Worm (Caenorhabditis elegans) whole organism, L2 larva: ENCODE results near the gene rpl-3.
"Not testable (repeated sequence)": the region's sequence is repeated elsewhere in the genome, so short reads cannot be mapped to it uniquely, and the experiment has no call there.

Source experiments
- ceh-82 ChIP-seq: fragments of 150-350 bp; optimal IDR thresholded peaks from 2 replicates; lab custom pipeline; 2014; ENCODE audit warnings: missing biosample characterization, missing genetic modification characterization
- elt-3 ChIP-seq: sonication (generic microtip); optimal IDR thresholded peaks from 2 replicates; lab custom pipeline; 2017; ENCODE audit warnings: missing biosample characterization, missing genetic modification characterization
- lin-13 ChIP-seq: fragments of 150-350 bp; optimal IDR thresholded peaks from 2 replicates; lab custom pipeline; 2014; ENCODE audit warnings: missing biosample characterization, missing genetic modification reagents, missing genetic modification characterization
- mbf-1 ChIP-seq: sonication (generic microtip); optimal IDR thresholded peaks from 2 replicates; lab custom pipeline; 2017; ENCODE audit warnings: missing biosample characterization, missing genetic modification characterization
- nhr-23 ChIP-seq: fragments of 150-350 bp; optimal IDR thresholded peaks from 2 replicates; lab custom pipeline; 2014; ENCODE audit warnings: missing biosample characterization, missing genetic modification reagents, missing genetic modification characterization
- nhr-77 ChIP-seq: fragments of 150-350 bp; optimal IDR thresholded peaks from 2 replicates; lab custom pipeline; 2014; ENCODE audit warnings: missing biosample characterization, missing genetic modification characterization
- unc-62 ChIP-seq: fragments of 150-350 bp; optimal IDR thresholded peaks from 2 replicates; lab custom pipeline; 2014; ENCODE audit warnings: missing biosample characterization, missing genetic modification reagents, missing genetic modification characterization
- ztf-11 ChIP-seq: sonication (generic microtip); optimal IDR thresholded peaks from 2 replicates; lab custom pipeline; 2017; ENCODE audit warnings: missing biosample characterization, missing genetic modification characterization

DNA sequence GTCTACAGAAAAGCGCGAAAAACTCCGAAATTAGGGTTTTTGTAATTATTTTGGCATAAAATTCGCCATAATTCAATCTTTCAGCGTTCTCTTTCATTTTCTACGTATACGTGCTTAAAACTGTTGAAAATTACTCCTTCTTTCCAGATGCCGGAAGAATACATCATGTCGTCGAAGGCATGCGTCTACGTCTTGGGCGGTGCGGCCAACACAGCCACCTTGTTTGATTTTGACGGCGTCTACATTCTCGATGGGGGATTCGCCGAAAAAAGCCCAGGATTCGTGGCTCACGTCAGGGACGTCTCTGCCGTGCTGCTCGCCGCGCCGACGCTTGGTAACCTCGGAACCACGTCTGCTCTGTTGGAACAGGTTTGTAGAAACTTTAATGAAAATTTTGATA is 22.9 kb upstream of the rpl-3 start, which contains the start of gene maph-1.3:
- TF ChIP-seq nhr-23 (tag; lab: Kevin White, UChicago); elt-3 (tag; lab: Kevin White, UChicago); lin-13 (GFP tag; lab: Kevin White, UChicago); nhr-77; unc-62 (GFP tag; lab: Kevin White, UChicago); ceh-82; mbf-1; ztf-11 (tag; lab: Kevin White, UChicago): not testable (repeated sequence)
